Worm (Caenorhabditis elegans) whole organism, L3 larva: ENCODE results near the gene T13F3.6.
A peak's percentile ranks its signal among the peaks of the same experiment; 100 is the strongest.

Source experiments
- R02D3.7 ChIP-seq: fragments of 150-350 bp; optimal IDR thresholded peaks from 2 replicates; lab custom pipeline; 2014; ENCODE audit warnings: missing biosample characterization, missing genetic modification characterization
- ZK546.5 ChIP-seq: sonication (generic microtip); optimal IDR thresholded peaks from 2 replicates; lab custom pipeline; 2017; ENCODE audit warnings: missing biosample characterization, missing genetic modification characterization
- aly-2 ChIP-seq: fragments of 150-350 bp; optimal IDR thresholded peaks from 2 replicates; lab custom pipeline; 2014; ENCODE audit warnings: missing biosample characterization, missing genetic modification characterization
- ama-1 ChIP-seq: fragments of 150-350 bp; optimal IDR thresholded peaks from 2 replicates; lab custom pipeline; 2018
- ceh-82 ChIP-seq: fragments of 150-350 bp; optimal IDR thresholded peaks from 2 replicates; lab custom pipeline; 2014; ENCODE audit warnings: missing biosample characterization, missing genetic modification characterization
- daf-12 ChIP-seq: fragments of 150-350 bp; optimal IDR thresholded peaks from 2 replicates; lab custom pipeline; 2014; ENCODE audit warnings: missing biosample characterization, missing genetic modification reagents, missing genetic modification characterization
- egl-5 ChIP-seq: fragments of 150-350 bp; optimal IDR thresholded peaks from 2 replicates; lab custom pipeline; 2017; ENCODE audit warnings: missing biosample characterization, missing genetic modification reagents, missing genetic modification characterization, inconsistent platforms
- elt-2 ChIP-seq: sonication (generic microtip); optimal IDR thresholded peaks from 2 replicates; lab custom pipeline; 2016; ENCODE audit warnings: missing genetic modification reagents, mild to moderate bottlenecking, missing genetic modification characterization, missing compliant biosample characterization
- eor-1 ChIP-seq, 2 experiments: fragments of 150-350 bp; optimal IDR thresholded peaks; 2 replicates each; lab custom pipeline; 2014 to 2018; ENCODE audit warnings: missing biosample characterization in 2 of 2, missing genetic modification characterization in 2 of 2
- fkh-10 ChIP-seq: sonication (generic microtip); optimal IDR thresholded peaks from 2 replicates; lab custom pipeline; 2017; ENCODE audit warnings: missing biosample characterization, missing genetic modification reagents, missing genetic modification characterization
- hmg-11 ChIP-seq: sonication (generic microtip); optimal IDR thresholded peaks from 2 replicates; lab custom pipeline; 2016; ENCODE audit warnings: missing genetic modification characterization, missing compliant biosample characterization
- jun-1 ChIP-seq: fragments of 150-350 bp; optimal IDR thresholded peaks from 2 replicates; lab custom pipeline; 2014; ENCODE audit warnings: missing biosample characterization, missing genetic modification reagents, missing genetic modification characterization
- lin-15B ChIP-seq: fragments of 150-350 bp; optimal IDR thresholded peaks from 2 replicates; lab custom pipeline; 2014; ENCODE audit warnings: missing biosample characterization, missing genetic modification characterization
- lsy-12 ChIP-seq: sonication (generic microtip); optimal IDR thresholded peaks from 2 replicates; lab custom pipeline; 2016; ENCODE audit warnings: mild to moderate bottlenecking, missing genetic modification characterization, missing compliant biosample characterization
- mdl-1 ChIP-seq: fragments of 150-350 bp; optimal IDR thresholded peaks from 2 replicates; lab custom pipeline; 2014; ENCODE audit warnings: missing biosample characterization, missing genetic modification characterization
- nfya-1 ChIP-seq: sonication (generic microtip); optimal IDR thresholded peaks from 2 replicates; lab custom pipeline; 2017; ENCODE audit warnings: missing genetic modification characterization, mild to moderate bottlenecking, missing compliant biosample characterization, antibody characterized with exemption, moderate library complexity; ENCODE audit not compliant: insufficient read depth
- nhr-11 ChIP-seq: fragments of 150-350 bp; optimal IDR thresholded peaks from 2 replicates; lab custom pipeline; 2014; ENCODE audit warnings: missing biosample characterization, missing genetic modification characterization
- nhr-12 ChIP-seq: fragments of 150-350 bp; optimal IDR thresholded peaks from 2 replicates; lab custom pipeline; 2014; ENCODE audit warnings: missing biosample characterization, missing genetic modification characterization
- nhr-23 ChIP-seq: fragments of 150-350 bp; optimal IDR thresholded peaks from 2 replicates; lab custom pipeline; 2014; ENCODE audit warnings: missing biosample characterization, missing genetic modification reagents, missing genetic modification characterization
- nhr-25 ChIP-seq: sonication (generic microtip); optimal IDR thresholded peaks from 2 replicates; lab custom pipeline; 2017; ENCODE audit warnings: missing biosample characterization, missing genetic modification characterization
- nhr-43 ChIP-seq: sonication (generic microtip); optimal IDR thresholded peaks from 2 replicates; lab custom pipeline; 2016; ENCODE audit warnings: mild to moderate bottlenecking, missing genetic modification characterization, missing compliant biosample characterization; ENCODE audit not compliant: poor library complexity, severe bottlenecking
- nhr-67 ChIP-seq: fragments of 150-350 bp; optimal IDR thresholded peaks from 2 replicates; lab custom pipeline; 2014; ENCODE audit warnings: missing biosample characterization, missing genetic modification characterization
- pha-4 ChIP-seq: fragments of 150-350 bp; optimal IDR thresholded peaks from 2 replicates; lab custom pipeline; 2014; ENCODE audit warnings: missing biosample characterization, missing genetic modification reagents, missing genetic modification characterization
- pqm-1 ChIP-seq: fragments of 150-350 bp; optimal IDR thresholded peaks from 2 replicates; lab custom pipeline; 2017; ENCODE audit warnings: missing biosample characterization, missing genetic modification characterization, inconsistent platforms
- sea-2 ChIP-seq: fragments of 150-350 bp; sonication (generic microtip); optimal IDR thresholded peaks from 4 replicates; lab custom pipeline; 2014; ENCODE audit warnings: missing biosample characterization, missing genetic modification reagents, missing genetic modification characterization
- skn-1 ChIP-seq: fragments of 150-350 bp; optimal IDR thresholded peaks from 2 replicates; lab custom pipeline; 2014; ENCODE audit warnings: missing biosample characterization, missing genetic modification characterization
- snpc-4 ChIP-seq: fragments of 150-350 bp; optimal IDR thresholded peaks from 2 replicates; lab custom pipeline; 2014; ENCODE audit warnings: missing biosample characterization, missing genetic modification characterization
- tbx-2 ChIP-seq: sonication (generic microtip); optimal IDR thresholded peaks from 2 replicates; lab custom pipeline; 2016; ENCODE audit warnings: mild to moderate bottlenecking, missing genetic modification characterization, missing compliant biosample characterization
- unc-39 ChIP-seq: sonication (generic microtip); optimal IDR thresholded peaks from 4 replicates; lab custom pipeline; 2017; ENCODE audit warnings: missing biosample characterization, missing genetic modification characterization
- unc-62 ChIP-seq: fragments of 150-350 bp; sonication (generic microtip); optimal IDR thresholded peaks from 4 replicates; lab custom pipeline; 2014; ENCODE audit warnings: missing biosample characterization, missing genetic modification reagents, missing genetic modification characterization
- zag-1 ChIP-seq: fragments of 150-350 bp; optimal IDR thresholded peaks from 2 replicates; lab custom pipeline; 2014; ENCODE audit warnings: missing biosample characterization, missing genetic modification characterization
- ztf-4 ChIP-seq: fragments of 150-350 bp; optimal IDR thresholded peaks from 2 replicates; lab custom pipeline; 2014; ENCODE audit warnings: missing biosample characterization, missing genetic modification characterization

T13F3.6 gene

ce11 chrV:16292409-16292808 lies 21.4 kb upstream of the T13F3.6 start, which contains the start of gene oac-5:
Gene oac-5, plus strand, starts transcription at chrV:16292709.
- TF ChIP-seq elt-2: peak; percentile 42
- no peak for TF ChIP-seq egl-5
- TF ChIP-seq skn-1: no peak
- TF ChIP-seq pqm-1 (tag; lab: Kevin White, UChicago): peak; percentile 12
- no peak for TF ChIP-seq ZK546.5 (tag; lab: Kevin White, UChicago)
- no peak for TF ChIP-seq nhr-12 (tag; lab: Kevin White, UChicago)

ce11 chrV:16287619-16288018 lies 16.6 kb upstream of the T13F3.6 start, which contains the start of gene F28G4.3:
Gene F28G4.3, minus strand, starts transcription at chrV:16287719.
- no peak for TF ChIP-seq nhr-11 (tag; lab: Kevin White, UChicago)

- TF ChIP-seq nhr-25 (tag; lab: Kevin White, UChicago) (no peak), lin-15B (tag; lab: Kevin White, UChicago) (no peak), nhr-11 (tag; lab: Kevin White, UChicago) (no peak), nhr-43 (tag; lab: Kevin White, UChicago) (no peak), unc-62 (no peak), sea-2 (no peak), ama-1 (no peak), hmg-11 (tag; lab: Kevin White, UChicago) (no peak), snpc-4 (tag; lab: Kevin White, UChicago) (no peak), elt-2 (no peak), ceh-82 (no peak), skn-1 (no peak)
Observed at ce11 chrV:16285794-16286193, 14.8 kb upstream of the T13F3.6 start, which contains the start of gene F28G4.4. Gene F28G4.4, minus strand, starts transcription at chrV:16285894.

ce11 chrV:16282147-16282546 lies 11.1 kb upstream of the T13F3.6 start, which contains the start of gene F28G4.2:
Gene F28G4.2, minus strand, starts transcription at chrV:16282321.
- TF ChIP-seq unc-39 (tag; lab: Kevin White, UChicago) (no peak), pqm-1 (tag; lab: Kevin White, UChicago) (no peak), tbx-2 (no peak), nhr-12 (tag; lab: Kevin White, UChicago) (no peak), fkh-10 (GFP tag; lab: Kevin White, UChicago) (no peak), nhr-43 (tag; lab: Kevin White, UChicago) (no peak), skn-1 (no peak), nhr-67 (tag; lab: Kevin White, UChicago) (no peak), egl-5 (no peak)
- TF ChIP-seq, all 47 proteins: peak for 0

ce11 chrV:16277918-16278317 lies 6.9 kb upstream of the T13F3.6 start, which contains the start of gene cyp-37B1:
Gene cyp-37B1, plus strand, starts transcription at chrV:16278116.
- TF ChIP-seq nhr-43 (tag; lab: Kevin White, UChicago) (no peak), pqm-1 (tag; lab: Kevin White, UChicago) (peak; percentile 97), lin-15B (tag; lab: Kevin White, UChicago) (no peak), snpc-4 (tag; lab: Kevin White, UChicago) (no peak), sea-2 (no peak), pha-4 (peak; percentile 73), zag-1 (tag; lab: Kevin White, UChicago) (no peak), tbx-2 (no peak), eor-1 (tag; optimal IDR thresholded peaks at IDR 0.05; lab: Kevin White, UChicago) (no peak), elt-2 (peak; percentile 93), egl-5 (no peak), ztf-4 (tag; lab: Kevin White, UChicago) (no peak), lsy-12 (tag; lab: Kevin White, UChicago) (no peak), jun-1 (tag; lab: Kevin White, UChicago) (peak; percentile 10), unc-39 (tag; lab: Kevin White, UChicago) (no peak), nhr-23 (no peak)

- no peak for TF ChIP-seq eor-1 (tag; optimal IDR thresholded peaks at IDR 0.05; lab: Kevin White, UChicago)
- TF ChIP-seq unc-62: no peak
- TF ChIP-seq pqm-1 (tag; lab: Kevin White, UChicago): no peak
- TF ChIP-seq ztf-4 (tag; lab: Kevin White, UChicago): no peak
- no peak for TF ChIP-seq mdl-1
- no peak for TF ChIP-seq daf-12 (tag; lab: Kevin White, UChicago)
- no peak for TF ChIP-seq aly-2 (tag; lab: Kevin White, UChicago)
- no peak for TF ChIP-seq snpc-4 (tag; lab: Kevin White, UChicago)
- no peak for TF ChIP-seq egl-5
- TF ChIP-seq tbx-2: no peak
- no peak for TF ChIP-seq R02D3.7 (tag; lab: Kevin White, UChicago)
- no peak for TF ChIP-seq nfya-1 (tag; lab: Kevin White, UChicago)
- no peak for TF ChIP-seq pha-4
- no peak for TF ChIP-seq elt-2
Observed at ce11 chrV:16275347-16275746, 4.3 kb upstream of the T13F3.6 start, which contains the start of gene pacl-1. Gene pacl-1, minus strand, starts transcription at chrV:16275447.
